Comparison of ENCODE assay signal across 1 worm cellular context in the genomic region with DNA sequence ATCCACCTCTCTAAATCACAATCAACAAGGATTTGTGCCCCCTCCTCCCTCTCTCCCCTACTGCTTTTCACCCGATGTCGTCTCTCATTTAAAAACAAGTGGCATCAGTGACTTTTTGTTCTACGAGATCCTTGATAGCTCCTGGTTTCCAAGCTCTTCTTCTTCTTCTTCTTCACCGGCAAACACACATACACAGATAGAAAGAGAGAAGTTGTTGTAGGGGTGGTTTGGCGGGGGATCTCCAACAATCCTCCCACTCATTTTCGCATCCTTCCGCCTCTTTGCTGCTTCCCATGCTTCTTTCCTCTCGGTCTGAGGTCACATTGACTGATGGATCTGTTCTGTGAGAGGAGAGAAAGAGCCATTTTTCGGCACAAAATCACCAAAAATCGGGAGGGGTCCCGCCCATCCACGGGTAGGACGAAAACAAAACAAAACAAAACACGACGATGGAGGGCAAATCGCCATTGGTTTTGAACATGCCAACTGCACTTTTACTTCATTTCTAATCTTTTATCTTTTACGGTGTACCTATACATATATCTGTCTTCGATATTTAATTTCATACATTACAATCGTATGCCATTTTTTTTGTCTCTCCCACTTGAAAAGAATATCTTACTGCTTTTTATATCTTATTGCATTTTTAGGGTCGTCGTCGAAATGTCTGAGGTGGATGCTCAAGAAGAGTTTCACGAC.
TF ChIP-seq lines count a peak whose summit lies in the region.

A gene (plus strand): TSS at position 649 of the 699 bp plus-strand sequence.

TF ChIP-seq in whole organism, L1 larva, 84 proteins besides CTCF, POLR2A, EP300 and RAD21 (continued from another document):
- TF ChIP-seq nhr-47 (tag; optimal IDR thresholded peaks at IDR 0.05; lab: Kevin White, UChicago) (no peak), ceh-88 (GFP tag; IDR thresholded peaks at IDR 0.05; lab: Robert Waterston, UW) (no peak), nhr-19 (GFP tag; conservative IDR thresholded peaks at IDR 0.05; lab: Robert Waterston, UW) (no peak), lin-35 (GFP tag; optimal IDR thresholded peaks at IDR 0.05; lab: Kevin White, UChicago) (no peak), efl-1 (optimal IDR thresholded peaks at IDR 0.05; lab: Kevin White, UChicago) (no peak), efl-1 (GFP tag; optimal IDR thresholded peaks at IDR 0.05 in 1 of 2; lab: Kevin White, UChicago) (peak in 1 of 2 experiments; percentile 87), mdl-1 (tag; optimal IDR thresholded peaks at IDR 0.05; lab: Kevin White, UChicago) (peak in 1 of 2 experiments; percentile 15), ztf-11 (tag; optimal IDR thresholded peaks at IDR 0.05; lab: Kevin White, UChicago) (no peak), nhr-28 (tag; optimal IDR thresholded peaks at IDR 0.05; lab: Kevin White, UChicago) (no peak), rnt-1 (tag; optimal IDR thresholded peaks at IDR 0.05; lab: Kevin White, UChicago) (peak; percentile 52), unc-86 (tag; optimal IDR thresholded peaks at IDR 0.05; lab: Kevin White, UChicago) (no peak), jun-1 (tag; optimal IDR thresholded peaks at IDR 0.05; lab: Kevin White, UChicago) (no peak), ama-1 (optimal IDR thresholded peaks at IDR 0.05; lab: Kevin White, UChicago) (no peak), lsy-2 (tag; optimal IDR thresholded peaks at IDR 0.05; lab: Kevin White, UChicago) (peak in 1 of 2 experiments; percentile 32), skn-1 (tag; optimal IDR thresholded peaks at IDR 0.05; lab: Kevin White, UChicago) (no peak), pag-3 (tag; optimal IDR thresholded peaks at IDR 0.05; lab: Kevin White, UChicago; ENCODE audit: borderline replicate concordance, insufficient read depth) (no peak), snu-23 (GFP tag; optimal IDR thresholded peaks at IDR 0.05; lab: Kevin White, UChicago) (peak; percentile 23)
